Worm (Caenorhabditis elegans) whole organism, late embryonic: ENCODE data around the gene F40G9.14.

ENCODE experiments used
- F13H6.1 ChIP-seq: sonication (generic microtip); optimal IDR thresholded peaks from 2 replicates; lab custom pipeline; 2016; ENCODE audit warnings: missing genetic modification characterization, missing compliant biosample characterization
- ama-1 ChIP-seq: fragments of 150-350 bp; optimal IDR thresholded peaks from 2 replicates; lab custom pipeline; 2014
- ceh-19 ChIP-seq: fragments of 200-800 bp; sonication (Bioruptor generic); optimal IDR thresholded peaks from 2 replicates; lab custom pipeline; 2018; ENCODE audit warnings: mild to moderate bottlenecking, missing genetic modification characterization, missing compliant biosample characterization
- ceh-34 ChIP-seq: sonication (generic microtip); optimal IDR thresholded peaks from 2 replicates; lab custom pipeline; 2016; ENCODE audit warnings: mild to moderate bottlenecking, missing genetic modification characterization, missing compliant biosample characterization
- ceh-9 ChIP-seq: sonication (generic microtip); optimal IDR thresholded peaks from 2 replicates; lab custom pipeline; 2016; ENCODE audit warnings: mild to moderate bottlenecking, missing genetic modification characterization, inconsistent platforms, missing compliant biosample characterization
- dmd-4 ChIP-seq: sonication (generic microtip); optimal IDR thresholded peaks from 2 replicates; lab custom pipeline; 2016; ENCODE audit warnings: borderline replicate concordance, missing genetic modification characterization, missing compliant biosample characterization
- elt-2 ChIP-seq: sonication (generic microtip); optimal IDR thresholded peaks from 2 replicates; lab custom pipeline; 2016; ENCODE audit warnings: missing genetic modification reagents, missing genetic modification characterization, missing compliant biosample characterization
- fax-1 ChIP-seq: sonication (generic microtip); optimal IDR thresholded peaks from 2 replicates; lab custom pipeline; 2016; ENCODE audit warnings: missing genotype, missing genetic modification characterization, missing compliant biosample characterization
- lim-6 ChIP-seq: sonication (generic microtip); optimal IDR thresholded peaks from 2 replicates; lab custom pipeline; 2016; ENCODE audit warnings: missing genetic modification characterization, missing compliant biosample characterization
- nhr-11 ChIP-seq: fragments of 150-350 bp; optimal IDR thresholded peaks from 2 replicates; lab custom pipeline; 2014; ENCODE audit warnings: missing biosample characterization, missing genetic modification characterization
- odd-2 ChIP-seq: sonication (generic microtip); optimal IDR thresholded peaks from 2 replicates; lab custom pipeline; 2017; ENCODE audit warnings: antibody characterized with exemption, mild to moderate bottlenecking, missing genetic modification characterization, missing compliant biosample characterization
- pag-3 ChIP-seq: sonication (generic microtip); optimal IDR thresholded peaks from 2 replicates; lab custom pipeline; 2016; ENCODE audit warnings: missing compliant biosample characterization, missing genetic modification characterization, borderline replicate concordance
- pha-4 ChIP-seq: fragments of 150-350 bp; optimal IDR thresholded peaks from 2 replicates; lab custom pipeline; 2018; ENCODE audit warnings: missing biosample characterization, missing genetic modification reagents, missing genetic modification characterization
- sox-4 ChIP-seq: sonication (generic microtip); optimal IDR thresholded peaks from 2 replicates; lab custom pipeline; 2017; ENCODE audit warnings: mild to moderate bottlenecking, missing genetic modification characterization, inconsistent platforms, missing compliant biosample characterization

DNA sequence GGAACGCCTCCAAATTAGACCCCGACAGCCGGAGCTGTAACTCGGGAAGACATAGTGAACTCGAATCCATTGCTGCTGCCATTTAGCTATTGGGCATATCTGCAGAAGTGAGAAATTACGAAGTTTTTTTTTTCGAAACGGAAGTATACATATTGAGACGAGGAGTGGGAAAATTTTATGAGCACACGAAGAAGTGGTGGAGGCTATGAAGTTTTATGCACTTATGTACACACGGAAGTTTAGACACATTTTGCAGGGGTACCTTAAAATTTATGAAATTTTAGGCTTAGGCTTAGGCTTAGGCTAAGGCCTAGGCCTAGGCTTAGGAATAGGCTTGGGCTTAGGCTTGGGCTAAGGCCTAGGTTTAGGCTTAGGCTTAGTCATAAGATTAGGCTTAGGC lies 29.4 kb upstream of the F40G9.14 start, which contains the start of gene W10C4.1:
- no peak for TF ChIP-seq ama-1 (lab: Kevin White, UChicago)
- no peak for TF ChIP-seq ceh-9 (tag; lab: Kevin White, UChicago)
- no peak for TF ChIP-seq ceh-19 (GFP tag; lab: Kevin White, UChicago)
- TF ChIP-seq fax-1 (tag; lab: Kevin White, UChicago) = no peak
- TF ChIP-seq F13H6.1 (tag; lab: Kevin White, UChicago) = no peak
- no peak for TF ChIP-seq pag-3 (tag; lab: Kevin White, UChicago)
- no peak for TF ChIP-seq ceh-34 (tag; lab: Kevin White, UChicago)
- TF ChIP-seq pha-4 (tag; lab: Kevin White, UChicago) = no peak
- TF ChIP-seq lim-6 (tag; lab: Kevin White, UChicago) = no peak
- no peak for TF ChIP-seq nhr-11
- TF ChIP-seq elt-2 = no peak
- no peak for TF ChIP-seq dmd-4 (tag; lab: Kevin White, UChicago)
- no peak for TF ChIP-seq odd-2 (tag; lab: Kevin White, UChicago)
- no peak for TF ChIP-seq sox-4
